Fruit fly (Drosophila melanogaster) whole organism, adult: Measurements from ENCODE around the gene arx.

Source experiments
- CG11617 ChIP-seq: fragments of 200-800 bp; sonication (Bioruptor generic); optimal IDR thresholded peaks from 2 replicates; lab custom pipeline; 2017; ENCODE audit warnings: mild to moderate bottlenecking, missing biosample characterization, missing genetic modification reagents, missing genetic modification characterization
- CG12768 ChIP-seq: fragments of 200-800 bp; sonication (Bioruptor generic); optimal IDR thresholded peaks from 2 replicates; lab custom pipeline; 2017; ENCODE audit warnings: missing biosample characterization, missing genetic modification characterization, mild to moderate bottlenecking, moderate library complexity, missing genetic modification reagents
- CG14711 ChIP-seq: fragments of 200-800 bp; sonication (Bioruptor generic); optimal IDR thresholded peaks from 2 replicates; lab custom pipeline; 2018; ENCODE audit warnings: missing biosample characterization, mild to moderate bottlenecking, missing genetic modification characterization, moderate library complexity
- CG1620 ChIP-seq: fragments of 200-800 bp; sonication (Bioruptor generic); optimal IDR thresholded peaks from 2 replicates; lab custom pipeline; 2016; ENCODE audit warnings: missing biosample characterization, missing genetic modification characterization
- CG33017 ChIP-seq: fragments of 200-800 bp; sonication (Bioruptor generic); optimal IDR thresholded peaks from 2 replicates; lab custom pipeline; 2018; ENCODE audit warnings: missing biosample characterization, mild to moderate bottlenecking, missing genetic modification characterization, moderate library complexity
- CG5204 ChIP-seq: fragments of 200-800 bp; sonication (Bioruptor generic); optimal IDR thresholded peaks from 2 replicates; lab custom pipeline; 2016; ENCODE audit warnings: missing biosample characterization, missing genetic modification characterization
- CG7045 ChIP-seq: fragments of 200-800 bp; sonication (Bioruptor generic); optimal IDR thresholded peaks from 2 replicates; lab custom pipeline; 2017; ENCODE audit warnings: missing biosample characterization, mild to moderate bottlenecking, missing genetic modification characterization
- CG7101 ChIP-seq: fragments of 200-800 bp; sonication (Bioruptor generic); optimal IDR thresholded peaks from 2 replicates; lab custom pipeline; 2018; ENCODE audit warnings: missing biosample characterization, mild to moderate bottlenecking, missing genetic modification characterization, moderate library complexity
- Clk ChIP-seq: fragments of 200-800 bp; sonication (Bioruptor generic); optimal IDR thresholded peaks from 2 replicates; lab custom pipeline; 2017; ENCODE audit warnings: missing biosample characterization, missing genetic modification characterization
- Crg-1 ChIP-seq: fragments of 200-800 bp; sonication (Bioruptor generic); optimal IDR thresholded peaks from 2 replicates; lab custom pipeline; 2016; ENCODE audit warnings: missing biosample characterization, missing genetic modification characterization
- Hr96 ChIP-seq: fragments of 200-800 bp; sonication (Bioruptor generic); optimal IDR thresholded peaks from 2 replicates; lab custom pipeline; 2016; ENCODE audit warnings: missing biosample characterization, missing genetic modification characterization
- Mnt ChIP-seq: fragments of 200-800 bp; sonication (Bioruptor generic); optimal IDR thresholded peaks from 2 replicates; lab custom pipeline; 2016; ENCODE audit warnings: missing biosample characterization, mild to moderate bottlenecking, missing genetic modification characterization
- bab1 ChIP-seq: fragments of 200-800 bp; sonication (Bioruptor generic); optimal IDR thresholded peaks from 3 replicates; lab custom pipeline; 2019; ENCODE audit warnings: missing biosample characterization, mild to moderate bottlenecking, missing genetic modification characterization, moderate library complexity
- cic ChIP-seq: fragments of 200-800 bp; sonication (Bioruptor generic); optimal IDR thresholded peaks from 2 replicates; lab custom pipeline; 2017; ENCODE audit warnings: missing biosample characterization, mild to moderate bottlenecking, missing genetic modification characterization, moderate library complexity
- cnc ChIP-seq, 2 experiments: fragments of >200 bp; optimal IDR thresholded peaks; 2 replicates each; lab custom pipeline; 2017
- kay ChIP-seq: fragments of 200-800 bp; sonication (Bioruptor generic); peaks from one replicate; lab custom pipeline; 2016; ENCODE audit warnings: missing biosample characterization, missing genetic modification characterization, borderline replicate concordance
- ovo ChIP-seq: fragments of 200-800 bp; sonication (Bioruptor generic); optimal IDR thresholded peaks from 2 replicates; lab custom pipeline; 2016; ENCODE audit warnings: missing biosample characterization, missing genetic modification characterization
- pad ChIP-seq: fragments of 200-800 bp; sonication (Bioruptor generic); optimal IDR thresholded peaks from 3 replicates; lab custom pipeline; 2017; ENCODE audit warnings: missing biosample characterization, missing genetic modification characterization, mild to moderate bottlenecking, moderate library complexity, missing genetic modification reagents
- tj ChIP-seq: fragments of 200-800 bp; sonication (Bioruptor generic); optimal IDR thresholded peaks from 3 replicates; lab custom pipeline; 2017; ENCODE audit warnings: missing biosample characterization, mild to moderate bottlenecking, missing genetic modification characterization, moderate library complexity
- toe ChIP-seq: fragments of 200-800 bp; sonication (Bioruptor generic); optimal IDR thresholded peaks from 2 replicates; lab custom pipeline; 2016; ENCODE audit warnings: missing biosample characterization, missing genetic modification characterization

Gene arx

DNA sequence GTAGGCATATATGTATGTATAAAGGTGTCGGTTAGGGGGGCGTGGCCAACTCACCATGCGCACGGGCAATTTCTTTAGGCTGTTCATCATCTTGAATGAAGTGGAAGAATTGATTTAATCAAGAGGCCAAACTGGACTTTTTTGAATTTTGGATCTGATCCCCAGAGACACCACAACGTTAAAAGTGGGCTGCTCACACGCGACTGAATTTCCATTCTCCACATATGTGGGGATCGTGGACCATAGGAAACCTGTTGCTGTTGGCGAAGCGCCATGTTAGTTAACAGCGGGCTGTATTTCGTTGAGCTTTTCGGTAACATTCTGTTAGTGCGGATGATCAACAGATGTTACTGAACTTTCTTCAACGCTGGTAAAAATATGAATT is 3.3 kb downstream of the arx start, which contains the start of gene CG3902:
Gene CG3902 (minus strand): TSS at position 208 of the 385 bp plus-strand sequence.
- TF ChIP-seq CG1620 (GFP tag; lab: Kevin White, UChicago) = no peak
- peak; percentile 45 for TF ChIP-seq Crg-1 (GFP tag; lab: Kevin White, UChicago)
- TF ChIP-seq bab1 (GFP tag; lab: Kevin White, UChicago) = peak; percentile 54
- peak; percentile 2 for TF ChIP-seq toe (GFP tag; lab: Kevin White, UChicago)
- TF ChIP-seq cic = peak; percentile 61
- no peak for TF ChIP-seq CG14711 (tag; lab: Kevin White, UChicago)
- TF ChIP-seq CG33017 (tag; lab: Kevin White, UChicago) = peak; percentile 72
- peak; percentile 85 for TF ChIP-seq Mnt (GFP tag; lab: Kevin White, UChicago)
- TF ChIP-seq CG12768 (GFP tag; lab: Kevin White, UChicago) = no peak
- TF ChIP-seq pad (GFP tag; lab: Kevin White, UChicago) = peak; percentile 3
- TF ChIP-seq CG7101 (tag; lab: Kevin White, UChicago) = peak; percentile 45
- peak; percentile 29 for TF ChIP-seq Hr96 (GFP tag; lab: Kevin White, UChicago)

DNA sequence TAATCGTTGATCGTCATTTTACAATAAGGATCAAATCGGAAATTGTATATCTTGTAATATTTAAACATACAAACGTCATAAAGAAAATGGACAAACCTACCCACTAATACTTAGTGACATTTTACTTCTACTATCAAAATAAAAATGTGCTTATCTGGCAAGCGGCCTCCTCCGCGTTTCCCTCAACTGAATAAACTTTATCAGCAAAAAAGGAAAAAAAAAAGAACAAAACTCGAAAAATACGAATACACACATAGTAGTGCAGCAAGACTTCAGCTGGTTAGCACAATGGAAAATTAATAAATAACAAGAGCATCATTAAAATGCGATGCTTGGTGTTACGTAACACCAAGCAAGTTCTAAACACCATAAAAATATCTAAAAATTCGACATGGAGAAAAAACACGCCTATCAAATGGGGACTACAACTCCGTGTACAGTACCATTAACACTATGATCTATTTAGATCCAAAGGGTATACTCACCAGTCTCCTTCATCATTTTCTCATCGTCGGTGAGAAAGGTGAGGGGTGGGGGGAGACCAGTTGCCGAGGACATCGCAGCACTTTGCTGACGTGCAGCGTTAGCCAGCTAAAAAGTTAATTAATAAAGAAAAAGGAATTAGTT is 3.8 kb downstream of the arx start:
- TF ChIP-seq CG7101 (tag; lab: Kevin White, UChicago) = no peak
- no peak for TF ChIP-seq ovo (GFP tag; lab: Kevin White, UChicago)
- TF ChIP-seq pad (GFP tag; lab: Kevin White, UChicago) = peak; percentile 31
- TF ChIP-seq CG33017 (tag; lab: Kevin White, UChicago) = no peak
- no peak for TF ChIP-seq Mnt (GFP tag; lab: Kevin White, UChicago)
- peak; percentile 49 for TF ChIP-seq cic
- TF ChIP-seq CG11617 (GFP tag; lab: Kevin White, UChicago) = no peak
- TF ChIP-seq CG14711 (tag; lab: Kevin White, UChicago) = no peak
- no peak for TF ChIP-seq CG7045 (GFP tag; lab: Kevin White, UChicago)
- no peak for TF ChIP-seq Crg-1 (GFP tag; lab: Kevin White, UChicago)
- no peak for TF ChIP-seq CG12768 (GFP tag; lab: Kevin White, UChicago)
- TF ChIP-seq tj = peak; percentile 95
- no peak for TF ChIP-seq bab1 (GFP tag; lab: Kevin White, UChicago)
- no peak for TF ChIP-seq Hr96 (GFP tag; lab: Kevin White, UChicago)
- no peak for TF ChIP-seq Clk (GFP tag; lab: Kevin White, UChicago)

- TF ChIP-seq CG12768 (GFP tag; lab: Kevin White, UChicago) = peak; percentile 4
- peak; percentile 28 for TF ChIP-seq cic
- TF ChIP-seq pad (GFP tag; lab: Kevin White, UChicago) = peak; percentile 92
- no peak for TF ChIP-seq Clk (GFP tag; lab: Kevin White, UChicago)
- TF ChIP-seq ovo (GFP tag; lab: Kevin White, UChicago) = no peak
Observed at dm6 chr3L:18896297-18896863, 5.0 kb downstream of the arx start.

dm6 chr3L:18895079-18895478 is 6.3 kb downstream of the arx start:
- no peak for TF ChIP-seq CG1620 (GFP tag; lab: Kevin White, UChicago)
- TF ChIP-seq pad (GFP tag; lab: Kevin White, UChicago) = peak; percentile 26
- no peak for TF ChIP-seq CG7101 (tag; lab: Kevin White, UChicago)
- TF ChIP-seq CG7045 (GFP tag; lab: Kevin White, UChicago) = no peak
- TF ChIP-seq kay = no peak
- TF ChIP-seq tj = no peak
- no peak for TF ChIP-seq CG5204 (GFP tag; lab: Kevin White, UChicago)
- no peak for TF ChIP-seq CG14711 (tag; lab: Kevin White, UChicago)
- no peak for TF ChIP-seq toe (GFP tag; lab: Kevin White, UChicago)
- peak; percentile 14 for TF ChIP-seq cic
- no peak for TF ChIP-seq cnc (optimal IDR thresholded peaks at IDR 0.05; lab: Kevin White, UChicago)
- TF ChIP-seq CG12768 (GFP tag; lab: Kevin White, UChicago) = no peak
- no peak for TF ChIP-seq bab1 (GFP tag; lab: Kevin White, UChicago)
- TF ChIP-seq Clk (GFP tag; lab: Kevin White, UChicago) = no peak

DNA sequence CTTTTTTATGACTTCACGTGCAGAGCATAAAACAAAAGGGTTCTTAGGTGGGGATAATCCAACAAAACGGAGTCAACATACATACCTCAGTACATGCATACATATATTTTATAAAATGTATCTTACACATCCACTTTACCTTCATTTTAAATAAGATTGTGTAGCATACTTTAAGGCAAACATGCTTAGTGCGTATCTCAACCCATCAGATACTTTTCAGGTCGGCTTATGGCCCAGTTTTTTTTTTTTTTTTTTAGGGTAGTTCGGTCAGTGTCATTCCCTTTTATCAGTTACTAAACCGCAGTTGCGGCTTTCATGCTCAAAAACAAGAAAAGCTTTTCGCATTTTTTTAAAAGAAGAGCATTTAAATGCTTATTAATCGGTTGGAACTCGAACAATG is 9.4 kb downstream of the arx start, which contains the start of gene NijB:
Gene NijB (plus strand): TSS at position 398 of the 400 bp plus-strand sequence.
- TF ChIP-seq Clk (GFP tag; lab: Kevin White, UChicago) = no peak
- TF ChIP-seq kay = no peak
- no peak for TF ChIP-seq tj
- no peak for TF ChIP-seq CG7045 (GFP tag; lab: Kevin White, UChicago)
- TF ChIP-seq CG33017 (tag; lab: Kevin White, UChicago) = no peak
- TF ChIP-seq CG7101 (tag; lab: Kevin White, UChicago) = no peak
- TF ChIP-seq Crg-1 (GFP tag; lab: Kevin White, UChicago) = no peak
- TF ChIP-seq toe (GFP tag; lab: Kevin White, UChicago) = no peak
- TF ChIP-seq Hr96 (GFP tag; lab: Kevin White, UChicago) = no peak
- no peak for TF ChIP-seq CG11617 (GFP tag; lab: Kevin White, UChicago)
- no peak for TF ChIP-seq CG5204 (GFP tag; lab: Kevin White, UChicago)
- no peak for TF ChIP-seq bab1 (GFP tag; lab: Kevin White, UChicago)
- TF ChIP-seq Mnt (GFP tag; lab: Kevin White, UChicago) = no peak
- no peak for TF ChIP-seq ovo (GFP tag; lab: Kevin White, UChicago)
- TF ChIP-seq CG1620 (GFP tag; lab: Kevin White, UChicago) = no peak
- no peak for TF ChIP-seq CG12768 (GFP tag; lab: Kevin White, UChicago)
- no peak for TF ChIP-seq CG14711 (tag; lab: Kevin White, UChicago)
- no peak for TF ChIP-seq cic
- TF ChIP-seq cnc (optimal IDR thresholded peaks at IDR 0.05; lab: Kevin White, UChicago) = no peak
